Fruit fly (Drosophila melanogaster) whole organism, wandering third instar larva: ENCODE results near the gene Srg1.
A peak's percentile ranks its signal among the peaks of the same experiment; 100 is the strongest.

Experiments used
- CG9705 ChIP-seq: fragments of 200-800 bp; sonication (Bioruptor generic); optimal IDR thresholded peaks from 2 replicates; lab custom pipeline; 2018; ENCODE audit warnings: missing biosample characterization, mild to moderate bottlenecking, missing genetic modification characterization
- CrebA ChIP-seq: fragments of 200-800 bp; sonication (Bioruptor generic); optimal IDR thresholded peaks from 2 replicates; lab custom pipeline; 2016; ENCODE audit warnings: missing biosample characterization, mild to moderate bottlenecking, missing genetic modification characterization, borderline replicate concordance
- Dfd ChIP-seq: fragments of >200 bp; optimal IDR thresholded peaks from 2 replicates; lab custom pipeline; 2017; ENCODE audit warnings: missing biosample characterization, missing genetic modification characterization
- Dif ChIP-seq: fragments of 200-275, 200-300 bp; sonication (Bioruptor generic); optimal IDR thresholded peaks from 2 replicates; lab custom pipeline; 2018; ENCODE audit warnings: missing biosample characterization, missing genetic modification characterization; ENCODE audit not compliant: partially characterized antibody
- HLH106 ChIP-seq: fragments of 200-800 bp; optimal IDR thresholded peaks from 3 replicates; lab custom pipeline; 2019; ENCODE audit warnings: missing biosample characterization, mild to moderate bottlenecking, missing genetic modification characterization, moderate library complexity
- Hnf4 ChIP-seq: fragments of 200-800 bp; sonication (Bioruptor generic); optimal IDR thresholded peaks from 2 replicates; lab custom pipeline; 2016; ENCODE audit warnings: missing biosample characterization, mild to moderate bottlenecking, missing genetic modification characterization
- Hr78 ChIP-seq: fragments of >200 bp; optimal IDR thresholded peaks from 2 replicates; lab custom pipeline; 2017; ENCODE audit warnings: missing biosample characterization, missing genetic modification characterization
- Hr83 ChIP-seq: fragments of 200-300 bp; sonication (Bioruptor generic); optimal IDR thresholded peaks from 2 replicates; lab custom pipeline; 2016; ENCODE audit warnings: missing biosample characterization, mild to moderate bottlenecking, missing genetic modification characterization, moderate library complexity; ENCODE audit not compliant: poor library complexity, severe bottlenecking
- Jra ChIP-seq: sonication (Bioruptor generic); optimal IDR thresholded peaks from 2 replicates; lab custom pipeline; 2016; ENCODE audit warnings: missing biosample characterization, missing genetic modification characterization
- Myc ChIP-seq: fragments of >200 bp; optimal IDR thresholded peaks from 2 replicates; lab custom pipeline; 2017
- N ChIP-seq: fragments of >200 bp; optimal IDR thresholded peaks from 2 replicates; lab custom pipeline; 2018; ENCODE audit warnings: missing biosample characterization, missing external identifiers, missing genetic modification characterization
- OdsH ChIP-seq: fragments of 200-800 bp; sonication (Bioruptor generic); optimal IDR thresholded peaks from 2 replicates; lab custom pipeline; 2016; ENCODE audit warnings: missing biosample characterization, mild to moderate bottlenecking, missing genetic modification characterization
- Rel ChIP-seq, 2 experiments: fragments of 200-800 bp; sonication (Bioruptor generic) in 1 of 2; optimal IDR thresholded peaks; 2 replicates in 1 of 2; 3 replicates in 1 of 2; lab custom pipeline; 2016 to 2019; ENCODE audit warnings: mild to moderate bottlenecking in 2 of 2, missing biosample characterization in 2 of 2, missing genetic modification characterization in 2 of 2, moderate library complexity in 1 of 2
- Sp1 ChIP-seq: fragments of 200-800 bp; sonication (Bioruptor generic); optimal IDR thresholded peaks from 3 replicates; lab custom pipeline; 2019; ENCODE audit warnings: missing biosample characterization, mild to moderate bottlenecking, missing genetic modification characterization, moderate library complexity
- Vsx2 ChIP-seq: fragments of 200-300, 225-300 bp; sonication (Bioruptor generic); optimal IDR thresholded peaks from 2 replicates; lab custom pipeline; 2018; ENCODE audit warnings: missing biosample characterization, missing genetic modification characterization; ENCODE audit not compliant: partially characterized antibody
- brk ChIP-seq: fragments of 200-800 bp; sonication (Bioruptor generic); optimal IDR thresholded peaks from 2 replicates; lab custom pipeline; 2016; ENCODE audit warnings: missing biosample characterization, mild to moderate bottlenecking, missing genetic modification characterization
- dl ChIP-seq, 2 experiments: fragments of 175-275, 200-275 bp in 1 of 2; fragments of 200-275 bp in 1 of 2; sonication (Bioruptor generic); optimal IDR thresholded peaks; lab custom pipeline; 2018; ENCODE audit warnings: mild to moderate bottlenecking in 2 of 2, missing biosample characterization in 2 of 2, missing genetic modification characterization in 2 of 2, moderate library complexity in 2 of 2; ENCODE audit not compliant: partially characterized antibody in 2 of 2, insufficient read depth in 1 of 2
- dsf ChIP-seq: sonication (Bioruptor generic); optimal IDR thresholded peaks from 2 replicates; lab custom pipeline; 2016; ENCODE audit warnings: missing biosample characterization, missing genetic modification characterization, borderline replicate concordance
- foxo ChIP-seq, 2 experiments: fragments of 200-800 bp; sonication (Bioruptor generic); optimal IDR thresholded peaks; 2 replicates in 1 of 2; 3 replicates in 1 of 2; lab custom pipeline; 2016 to 2017; ENCODE audit warnings: missing biosample characterization in 2 of 2, missing genetic modification characterization in 2 of 2
- fru ChIP-seq: fragments of 200-800 bp; sonication (Bioruptor generic); optimal IDR thresholded peaks from 3 replicates; lab custom pipeline; 2016; ENCODE audit warnings: missing biosample characterization, mild to moderate bottlenecking, missing genetic modification characterization
- h ChIP-seq: fragments of 200-800 bp; sonication (Bioruptor generic); optimal IDR thresholded peaks from 3 replicates; lab custom pipeline; 2016; ENCODE audit warnings: missing biosample characterization, mild to moderate bottlenecking, missing genetic modification characterization
- lola ChIP-seq: fragments of >200 bp; optimal IDR thresholded peaks from 2 replicates; lab custom pipeline; 2017; ENCODE audit warnings: missing biosample characterization, missing genetic modification characterization
- pan ChIP-seq: fragments of >200 bp; optimal IDR thresholded peaks from 2 replicates; lab custom pipeline; 2017
- psq ChIP-seq: fragments of 200-800 bp; sonication (Bioruptor generic); optimal IDR thresholded peaks from 3 replicates; lab custom pipeline; 2017; ENCODE audit warnings: missing biosample characterization, mild to moderate bottlenecking, missing genetic modification characterization, moderate library complexity
- rgr ChIP-seq: fragments of 200-800 bp; sonication (Bioruptor generic); optimal IDR thresholded peaks from 3 replicates; lab custom pipeline; 2016; ENCODE audit warnings: missing biosample characterization, mild to moderate bottlenecking, missing genetic modification characterization
- sage ChIP-seq: fragments of 200-800 bp; sonication (Bioruptor generic); optimal IDR thresholded peaks from 2 replicates; lab custom pipeline; 2016; ENCODE audit warnings: missing biosample characterization, mild to moderate bottlenecking, missing genetic modification characterization
- sv ChIP-seq: fragments of 200-800 bp; sonication (Bioruptor generic); optimal IDR thresholded peaks from 3 replicates; lab custom pipeline; 2016; ENCODE audit warnings: missing biosample characterization, missing genetic modification characterization
- tai ChIP-seq: sonication (Bioruptor generic); optimal IDR thresholded peaks from 2 replicates; lab custom pipeline; 2016; ENCODE audit warnings: missing biosample characterization, missing genetic modification characterization
- woc ChIP-seq: sonication (Bioruptor generic); optimal IDR thresholded peaks from 2 replicates; lab custom pipeline; 2016; ENCODE audit warnings: missing biosample characterization, mild to moderate bottlenecking, missing genetic modification characterization

Gene Srg1

DNA sequence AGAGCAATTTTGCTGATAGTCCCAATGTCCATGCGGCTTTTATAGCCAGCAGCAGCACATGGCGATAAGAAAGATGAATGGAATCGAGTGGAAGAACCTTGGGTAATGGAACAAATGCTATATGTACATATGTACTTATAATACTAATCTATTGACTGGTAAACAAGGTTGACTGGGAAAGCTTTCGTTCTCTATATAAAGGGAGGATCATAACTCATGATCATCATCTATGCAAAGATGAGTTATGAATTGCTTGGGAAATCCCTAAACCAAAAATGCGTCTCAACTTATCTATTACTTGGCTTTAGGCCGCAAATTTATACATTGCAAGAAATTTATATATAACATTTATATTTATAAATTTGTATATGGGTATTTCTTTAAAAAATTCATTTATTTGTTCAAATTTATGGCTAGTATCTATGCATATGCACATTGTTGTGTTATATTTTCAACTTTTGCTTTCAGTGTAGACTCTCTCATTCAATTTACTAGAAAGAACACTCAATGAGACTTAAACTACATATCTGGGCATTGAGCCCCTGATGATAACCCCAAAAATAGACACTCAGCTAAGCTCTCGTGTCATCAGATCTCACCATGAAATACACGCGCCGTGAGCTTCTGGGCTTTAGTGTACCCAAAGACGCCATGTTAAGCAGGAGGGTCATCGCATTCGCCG is at the start of gene Srg1, which contains the start of gene Elal:
Gene Srg1, minus strand, starts transcription at position 14 of the 682 bp plus-strand sequence.
Gene Elal, plus strand, starts transcription at position 632 of the 682 bp plus-strand sequence.
- TF ChIP-seq sv (GFP tag; lab: Kevin White, UChicago) (no peak), fru (GFP tag; lab: Kevin White, UChicago) (no peak), Rel (GFP tag; optimal IDR thresholded peaks at IDR 0.05; lab: Kevin White, UChicago) (no peak), Rel (tag; optimal IDR thresholded peaks at IDR 0.05; lab: Kevin White, UChicago) (peak; percentile 73), CG9705 (no peak)
- TF ChIP-seq, all 38 proteins: peak for 1

DNA sequence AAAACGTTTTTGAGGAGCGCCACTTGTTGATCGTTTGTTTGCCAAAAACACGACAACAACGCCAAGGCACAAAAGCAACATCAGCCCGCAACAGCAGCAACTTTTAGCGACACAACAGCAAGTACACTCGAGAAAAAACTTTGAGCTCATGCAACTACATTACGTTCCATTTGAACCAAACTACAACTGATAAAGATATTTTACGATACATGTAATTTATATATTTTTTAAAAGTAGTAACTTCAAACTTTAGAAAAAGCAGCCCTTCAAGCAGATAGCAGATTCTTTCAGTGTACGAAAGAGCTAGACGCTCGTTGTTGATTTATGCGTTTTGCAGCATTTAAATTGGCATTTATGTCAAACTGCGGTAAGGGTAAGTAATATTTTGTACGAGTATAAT is 45.6 kb upstream of the Srg1 start:
- TF ChIP-seq Dif (GFP tag; lab: Kevin White, UChicago) (no peak), HLH106 (no peak), Rel (GFP tag; optimal IDR thresholded peaks at IDR 0.05; lab: Kevin White, UChicago) (no peak), Rel (tag; optimal IDR thresholded peaks at IDR 0.05; lab: Kevin White, UChicago) (no peak), Vsx2 (GFP tag; lab: Kevin White, UChicago) (no peak), pan (lab: Kevin White, UChicago) (no peak), Hnf4 (GFP tag; lab: Kevin White, UChicago) (no peak), CrebA (GFP tag; lab: Kevin White, UChicago) (no peak), Hr83 (no peak), rgr (GFP tag; lab: Kevin White, UChicago) (no peak), tai (GFP tag; lab: Kevin White, UChicago) (no peak), Sp1 (GFP tag; lab: Kevin White, UChicago) (no peak), Dfd (no peak), foxo (GFP tag; optimal IDR thresholded peaks at IDR 0.05; lab: Kevin White, UChicago) (no peak), psq (GFP tag; lab: Kevin White, UChicago) (no peak), dl (GFP tag; optimal IDR thresholded peaks at IDR 0.05; lab: Kevin White, UChicago; ENCODE audit: insufficient read depth in 1 of 2, partially characterized antibody in 2 of 2) (no peak), fru (GFP tag; lab: Kevin White, UChicago) (no peak), dsf (GFP tag; lab: Kevin White, UChicago) (no peak), woc (no peak), OdsH (GFP tag; lab: Kevin White, UChicago) (no peak)

DNA sequence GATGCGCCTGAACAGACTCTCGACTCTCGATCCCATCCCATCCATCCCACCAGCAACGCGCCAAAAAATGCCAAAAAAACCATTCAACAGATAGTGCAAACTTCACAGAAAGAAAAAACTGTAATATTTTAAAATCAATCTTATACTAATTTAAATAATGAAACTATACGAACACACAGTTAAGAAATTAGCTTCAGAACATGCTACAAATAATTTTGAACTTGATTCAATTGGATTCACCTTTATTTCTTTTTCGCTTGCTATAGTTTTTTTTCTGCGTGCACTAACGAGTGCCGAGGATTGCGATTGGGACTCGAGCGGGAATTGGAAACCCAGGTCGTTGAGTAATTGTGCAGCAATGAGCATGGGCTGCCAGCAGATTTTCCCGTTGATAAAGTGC is 43.5 kb upstream of the Srg1 start:
- no peak for TF ChIP-seq Dif (GFP tag; lab: Kevin White, UChicago)
- TF ChIP-seq sv (GFP tag; lab: Kevin White, UChicago): no peak
- no peak for TF ChIP-seq OdsH (GFP tag; lab: Kevin White, UChicago)
- TF ChIP-seq Hnf4 (GFP tag; lab: Kevin White, UChicago): no peak
- no peak for TF ChIP-seq Rel (GFP tag; optimal IDR thresholded peaks at IDR 0.05; lab: Kevin White, UChicago)
- TF ChIP-seq Rel (tag; optimal IDR thresholded peaks at IDR 0.05; lab: Kevin White, UChicago): no peak
- no peak for TF ChIP-seq Jra (GFP tag; lab: Kevin White, UChicago)
- TF ChIP-seq fru (GFP tag; lab: Kevin White, UChicago): no peak
- TF ChIP-seq CrebA (GFP tag; lab: Kevin White, UChicago): no peak
- TF ChIP-seq brk (GFP tag; lab: Kevin White, UChicago): no peak
- no peak for TF ChIP-seq N

DNA sequence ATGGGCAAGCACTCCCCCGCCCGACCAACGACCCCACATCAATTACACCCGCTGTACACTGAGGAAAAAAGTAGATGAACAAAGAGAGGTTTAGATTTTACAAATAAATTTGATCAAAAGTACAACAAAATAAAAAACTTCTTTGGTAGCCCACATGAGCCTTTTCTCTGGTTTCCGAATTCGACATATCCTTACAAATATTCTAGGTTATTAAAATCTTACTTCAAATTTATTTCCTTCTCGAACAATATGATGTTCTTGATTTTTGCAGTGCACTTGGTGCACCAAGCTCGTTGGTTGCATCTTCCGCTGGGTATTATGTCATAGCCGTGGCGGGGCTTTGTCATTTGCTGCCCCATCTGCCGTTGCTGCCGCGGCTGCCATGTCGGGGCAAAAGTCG is 42.1 kb upstream of the Srg1 start:
- TF ChIP-seq HLH106: no peak
- TF ChIP-seq tai (GFP tag; lab: Kevin White, UChicago): no peak
- no peak for TF ChIP-seq Vsx2 (GFP tag; lab: Kevin White, UChicago)
- TF ChIP-seq Myc: no peak
- no peak for TF ChIP-seq brk (GFP tag; lab: Kevin White, UChicago)
- TF ChIP-seq Dfd: no peak
- TF ChIP-seq Sp1 (GFP tag; lab: Kevin White, UChicago): no peak
- TF ChIP-seq CrebA (GFP tag; lab: Kevin White, UChicago): no peak
- no peak for TF ChIP-seq h (GFP tag; lab: Kevin White, UChicago)
- no peak for TF ChIP-seq lola (GFP tag; lab: Kevin White, UChicago)
- no peak for TF ChIP-seq CG9705
- no peak for TF ChIP-seq Jra (GFP tag; lab: Kevin White, UChicago)
- no peak for TF ChIP-seq fru (GFP tag; lab: Kevin White, UChicago)
- TF ChIP-seq Hr83: no peak
- TF ChIP-seq N: no peak
- TF ChIP-seq Hr78 (GFP tag; lab: Kevin White, UChicago): no peak
- TF ChIP-seq sage: no peak
